Worm (Caenorhabditis elegans) whole organism, midembryonic: Measurements from ENCODE around the gene Y39H10A.1.

Experiments used
- T22C8.4 ChIP-seq: fragments of 200-800 bp; sonication (Bioruptor generic); IDR thresholded peaks from 2 replicates; pipeline ENCODE4 v1.3.6; 2022; ENCODE audit warnings: missing genetic modification characterization, missing compliant biosample characterization
- cog-1 ChIP-seq: sonication (generic microtip); optimal IDR thresholded peaks from 2 replicates; lab custom pipeline; 2016; ENCODE audit warnings: missing genetic modification characterization, missing compliant biosample characterization
- flt-1 ChIP-seq: fragments of 200-800 bp; sonication (Bioruptor generic); IDR thresholded peaks from 2 replicates; pipeline ENCODE4 v1.3.6; 2022; ENCODE audit warnings: missing genetic modification characterization, missing compliant biosample characterization
- klf-2 ChIP-seq: fragments of 200-800 bp; sonication (Bioruptor generic); conservative IDR thresholded peaks from 2 replicates; pipeline ENCODE4 v1.3.6; 2022; ENCODE audit warnings: missing genetic modification reagents, missing genetic modification characterization, missing compliant biosample characterization
- med-1 ChIP-seq: sonication (generic microtip); optimal IDR thresholded peaks from 2 replicates; lab custom pipeline; 2017; ENCODE audit warnings: missing genetic modification characterization, mild to moderate bottlenecking, missing compliant biosample characterization, antibody characterized with exemption, missing genetic modification reagents; ENCODE audit not compliant: insufficient read depth
- ref-1 ChIP-seq: fragments of 200-800 bp; sonication (Bioruptor generic); conservative IDR thresholded peaks from 2 replicates; pipeline ENCODE4 v1.3.6; 2022; ENCODE audit warnings: missing genetic modification reagents, missing genetic modification characterization, missing compliant biosample characterization
- tab-1 ChIP-seq: fragments of 200-800 bp; sonication (Bioruptor generic); IDR thresholded peaks from 2 replicates; pipeline ENCODE4 v1.3.6; 2022; ENCODE audit warnings: missing genetic modification characterization, missing compliant biosample characterization
- ztf-23 ChIP-seq: fragments of 200-800 bp; sonication (Bioruptor generic); IDR thresholded peaks from 2 replicates; pipeline ENCODE4 v1.3.6; 2022; ENCODE audit warnings: missing genetic modification reagents, missing genetic modification characterization, missing compliant biosample characterization

- TF ChIP-seq flt-1 (GFP tag; lab: Robert Waterston, UW) (no peak), klf-2 (no peak), cog-1 (tag; lab: Kevin White, UChicago) (no peak), ref-1 (GFP tag; lab: Robert Waterston, UW) (no peak), med-1 (GFP tag; lab: Kevin White, UChicago) (no peak), T22C8.4 (no peak), tab-1 (GFP tag; lab: Robert Waterston, UW) (no peak), ztf-23 (no peak)
Observed at ce11 chrV:3738409-3738808, 28.6 kb upstream of the Y39H10A.1 start.
